Worm (Caenorhabditis elegans) whole organism, early embryonic: ENCODE data around the gene air-1.

ENCODE experiments used
- B0310.2 ChIP-seq: sonication (generic microtip); optimal IDR thresholded peaks from 2 replicates; lab custom pipeline; 2016; ENCODE audit warnings: mild to moderate bottlenecking, missing genetic modification characterization, missing compliant biosample characterization
- F13C5.2 ChIP-seq: sonication (generic microtip); optimal IDR thresholded peaks from 2 replicates; lab custom pipeline; 2017; ENCODE audit warnings: mild to moderate bottlenecking, missing genetic modification characterization, inconsistent platforms, missing compliant biosample characterization
- aly-1 ChIP-seq: sonication (generic microtip); optimal IDR thresholded peaks from 2 replicates; lab custom pipeline; 2016; ENCODE audit warnings: missing genetic modification characterization, missing compliant biosample characterization
- ama-1 ChIP-seq: fragments of 150-350 bp; optimal IDR thresholded peaks from 2 replicates; lab custom pipeline; 2014
- ceh-13 ChIP-seq: fragments of 200-800 bp; sonication (Bioruptor generic); optimal IDR thresholded peaks from 2 replicates; lab custom pipeline; 2018; ENCODE audit warnings: mild to moderate bottlenecking, missing genetic modification characterization, missing compliant biosample characterization
- ets-7 ChIP-seq: sonication (generic microtip); optimal IDR thresholded peaks from 2 replicates; lab custom pipeline; 2016; ENCODE audit warnings: missing genotype, missing genetic modification characterization, missing compliant biosample characterization
- flt-1 ChIP-seq: fragments of 200-800 bp; sonication (Bioruptor generic); IDR thresholded peaks from 2 replicates; pipeline ENCODE4 v1.3.6; 2022; ENCODE audit warnings: missing genetic modification characterization, missing compliant biosample characterization
- hmbx-1 ChIP-seq: sonication (generic microtip); optimal IDR thresholded peaks from 2 replicates; lab custom pipeline; 2016; ENCODE audit warnings: mild to moderate bottlenecking, missing genetic modification characterization, missing compliant biosample characterization
- hmg-4 ChIP-seq: fragments of 200-800 bp; sonication (Bioruptor generic); optimal IDR thresholded peaks from 2 replicates; lab custom pipeline; 2018; ENCODE audit warnings: mild to moderate bottlenecking, missing genetic modification characterization, missing compliant biosample characterization
- hnd-1 ChIP-seq: sonication (generic microtip); optimal IDR thresholded peaks from 2 replicates; lab custom pipeline; 2016; ENCODE audit warnings: missing genetic modification characterization, missing compliant biosample characterization
- pes-1 ChIP-seq: fragments of 200-800 bp; sonication (Bioruptor generic); IDR thresholded peaks from 2 replicates; pipeline ENCODE4 v1.3.6; 2022; ENCODE audit warnings: missing genetic modification reagents, missing genetic modification characterization, missing compliant biosample characterization
- scrt-1 ChIP-seq: fragments of 200-800 bp; sonication (Bioruptor generic); IDR thresholded peaks from 2 replicates; pipeline ENCODE4 v1.3.6; 2022; ENCODE audit warnings: missing genetic modification characterization, missing compliant biosample characterization
- tra-4 ChIP-seq: sonication (generic microtip); optimal IDR thresholded peaks from 2 replicates; lab custom pipeline; 2017; ENCODE audit warnings: missing genetic modification characterization, missing compliant biosample characterization

DNA sequence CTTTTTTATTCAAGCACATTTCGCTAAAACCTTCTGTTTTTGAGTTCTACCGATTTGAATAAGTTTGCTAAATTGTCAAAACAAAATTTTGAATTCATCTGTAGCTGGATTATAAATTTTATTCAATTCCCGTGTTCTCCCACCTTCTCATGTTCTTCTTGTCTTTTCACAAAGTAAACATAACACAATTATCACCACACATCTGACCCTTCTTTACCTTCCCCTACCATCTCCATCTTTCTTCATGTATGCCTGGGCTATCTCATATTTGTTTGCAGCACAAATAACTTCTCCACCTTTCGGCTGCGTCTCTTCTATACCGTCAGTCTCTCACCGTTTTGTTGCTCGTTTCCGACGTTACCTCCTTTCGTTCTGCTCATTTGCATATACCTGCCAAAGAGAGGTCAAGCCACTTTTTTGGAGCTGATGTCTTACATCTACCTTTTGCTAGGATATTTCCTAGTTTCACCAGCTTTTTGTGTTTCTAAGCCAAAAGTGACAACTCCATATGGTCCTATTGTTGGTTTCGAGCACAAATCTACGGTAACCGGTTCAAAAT is 18.1 kb upstream of the air-1 start, which contains the start of gene cest-17:
- TF ChIP-seq aly-1 (tag; lab: Kevin White, UChicago) (no peak), ama-1 (lab: Kevin White, UChicago) (no peak), pes-1 (GFP tag; lab: Robert Waterston, UW) (no peak), F13C5.2 (no peak), hmg-4 (GFP tag; lab: Kevin White, UChicago) (no peak), flt-1 (GFP tag; lab: Robert Waterston, UW) (no peak), tra-4 (tag; lab: Kevin White, UChicago) (no peak), ceh-13 (GFP tag; lab: Kevin White, UChicago) (no peak), B0310.2 (tag; lab: Kevin White, UChicago) (no peak), hmbx-1 (tag; lab: Kevin White, UChicago) (no peak), ets-7 (no peak), hnd-1 (tag; lab: Kevin White, UChicago) (no peak), scrt-1 (GFP tag; lab: Robert Waterston, UW) (no peak)
